Fruit fly (Drosophila melanogaster): ENCODE results near the gene tank.

DNA sequence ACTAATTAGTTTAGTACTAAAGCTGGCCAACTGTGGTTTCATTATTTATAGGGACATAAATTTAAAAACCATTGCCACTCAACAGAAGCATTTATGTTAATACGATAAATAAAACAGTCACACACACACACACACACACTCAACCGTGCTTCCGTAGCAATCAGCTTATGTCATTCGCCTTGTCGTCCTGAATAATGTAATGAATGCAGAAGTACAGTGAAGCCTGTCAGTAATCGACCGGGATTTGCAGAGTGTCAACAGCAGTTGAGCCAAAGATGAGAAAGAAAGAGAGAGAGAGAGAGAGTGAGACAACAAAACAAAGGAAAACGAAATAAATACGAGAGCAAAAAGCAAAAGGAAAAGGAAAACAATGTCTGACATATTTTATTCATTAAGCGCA, 30.6 kb upstream of the tank start:
- TF ChIP-seq CTCF (optimal IDR thresholded peaks at IDR 0.05) (no peak), CG8478 (optimal IDR thresholded peaks at IDR 0.05) (no peak)
